Fruit fly (Drosophila melanogaster) whole organism, embryonic: ENCODE data around the gene CG4382.

Experiments
- Blimp-1 ChIP-seq: fragments of 200-800 bp; sonication (Bioruptor generic); optimal IDR thresholded peaks from 3 replicates; lab custom pipeline; 2018; ENCODE audit warnings: missing biosample characterization, missing genetic modification characterization, mild to moderate bottlenecking, moderate library complexity, missing genetic modification reagents
- Bteb2 ChIP-seq: fragments of 200-800 bp; sonication (Bioruptor generic); optimal IDR thresholded peaks from 2 replicates; lab custom pipeline; 2016; ENCODE audit warnings: missing biosample characterization, missing genetic modification characterization
- CG10431 ChIP-seq: fragments of 200-800 bp; sonication (Bioruptor generic); optimal IDR thresholded peaks from 3 replicates; lab custom pipeline; 2018; ENCODE audit warnings: missing biosample characterization, mild to moderate bottlenecking, missing genetic modification characterization
- CG10654 ChIP-seq: fragments of 200-800 bp; sonication (Bioruptor generic); optimal IDR thresholded peaks from 2 replicates; lab custom pipeline; 2016; ENCODE audit warnings: missing biosample characterization, missing genetic modification characterization
- CG11696 ChIP-seq: fragments of 200-800 bp; sonication (Bioruptor generic); IDR thresholded peaks from 2 replicates; pipeline ENCODE4 v1.3.6; 2022; ENCODE audit warnings: missing biosample characterization, missing genetic modification characterization
- CG1233 ChIP-seq: fragments of 200-800 bp; sonication (Bioruptor generic); optimal IDR thresholded peaks from 4 replicates; lab custom pipeline; 2018; ENCODE audit warnings: missing biosample characterization, mild to moderate bottlenecking, missing genetic modification characterization
- CG14710 ChIP-seq: fragments of 200-800 bp; sonication (Bioruptor generic); optimal IDR thresholded peaks from 3 replicates; lab custom pipeline; 2019; ENCODE audit warnings: missing biosample characterization, mild to moderate bottlenecking, missing genetic modification characterization, moderate library complexity
- CG1529 ChIP-seq: fragments of 200-800 bp; sonication (Bioruptor generic); optimal IDR thresholded peaks from 3 replicates; lab custom pipeline; 2018; ENCODE audit warnings: missing biosample characterization, missing genetic modification characterization
- CG18011 ChIP-seq: fragments of 200-800 bp; sonication (Bioruptor generic); optimal IDR thresholded peaks from 2 replicates; lab custom pipeline; 2017; ENCODE audit warnings: missing biosample characterization, missing genetic modification characterization, mild to moderate bottlenecking, moderate library complexity, missing genotype
- CG18476 ChIP-seq: fragments of 200-800 bp; sonication (Bioruptor generic); optimal IDR thresholded peaks from 2 replicates; lab custom pipeline; 2016; ENCODE audit warnings: missing biosample characterization, mild to moderate bottlenecking, missing genetic modification characterization
- CG2199 ChIP-seq: fragments of 200-800 bp; sonication (Bioruptor generic); IDR thresholded peaks from 3 replicates; pipeline ENCODE4 v1.3.6; 2022; ENCODE audit warnings: missing biosample characterization, missing genetic modification characterization
- CG2678 ChIP-seq: fragments of 200-800 bp; sonication (Bioruptor generic); optimal IDR thresholded peaks from 3 replicates; lab custom pipeline; 2019; ENCODE audit warnings: missing biosample characterization, mild to moderate bottlenecking, missing genetic modification characterization, moderate library complexity
- CG31365 ChIP-seq: fragments of 200-800 bp; sonication (Bioruptor generic); optimal IDR thresholded peaks from 2 replicates; lab custom pipeline; 2018; ENCODE audit warnings: missing biosample characterization, mild to moderate bottlenecking, missing genetic modification characterization
- CG32532 ChIP-seq: fragments of 200-800 bp; sonication (Bioruptor generic); IDR thresholded peaks from 2 replicates; pipeline ENCODE4 v1.3.6; 2022; ENCODE audit warnings: missing biosample characterization, missing genetic modification characterization
- CG4820 ChIP-seq: fragments of 200-800 bp; sonication (Bioruptor generic); optimal IDR thresholded peaks from 3 replicates; lab custom pipeline; 2016; ENCODE audit warnings: missing biosample characterization, missing genetic modification characterization
- CG4854 ChIP-seq: fragments of 200-800 bp; sonication (Bioruptor generic); optimal IDR thresholded peaks from 2 replicates; lab custom pipeline; 2016; ENCODE audit warnings: missing biosample characterization, missing genetic modification characterization, inconsistent platforms
- CG5180 ChIP-seq: fragments of 200-800 bp; sonication (Bioruptor generic); optimal IDR thresholded peaks from 3 replicates; lab custom pipeline; 2017; ENCODE audit warnings: missing biosample characterization, missing genetic modification characterization, mild to moderate bottlenecking, moderate library complexity, missing genetic modification reagents
- CG6175 ChIP-seq: fragments of 200-800 bp; sonication (Bioruptor generic); IDR thresholded peaks from 3 replicates; pipeline ENCODE4 v1.3.6; 2022; ENCODE audit warnings: missing biosample characterization, missing genetic modification characterization
- CG7271 ChIP-seq: fragments of 200-800 bp; sonication (Bioruptor generic); optimal IDR thresholded peaks from 2 replicates; lab custom pipeline; 2018; ENCODE audit warnings: missing biosample characterization, mild to moderate bottlenecking, missing genetic modification characterization, moderate library complexity
- CG7928 ChIP-seq: fragments of 200-800 bp; sonication (Bioruptor generic); optimal IDR thresholded peaks from 2 replicates; lab custom pipeline; 2017; ENCODE audit warnings: missing biosample characterization, mild to moderate bottlenecking, missing genetic modification characterization
- CG8281 ChIP-seq: fragments of 200-800 bp; sonication (Bioruptor generic); optimal IDR thresholded peaks from 2 replicates; lab custom pipeline; 2018; ENCODE audit warnings: missing biosample characterization, mild to moderate bottlenecking, missing genetic modification characterization, moderate library complexity
- CG9727 ChIP-seq: fragments of 200-800 bp; sonication (Bioruptor generic); optimal IDR thresholded peaks from 3 replicates; lab custom pipeline; 2017; ENCODE audit warnings: missing biosample characterization, mild to moderate bottlenecking, missing genetic modification characterization
- CG9876 ChIP-seq: fragments of 200-800 bp; sonication (Bioruptor generic); optimal IDR thresholded peaks from 2 replicates; lab custom pipeline; 2016; ENCODE audit warnings: missing biosample characterization, missing genetic modification characterization
- CoRest ChIP-seq: fragments of 200-800 bp; sonication (Bioruptor generic); optimal IDR thresholded peaks from 3 replicates; lab custom pipeline; 2018; ENCODE audit warnings: missing biosample characterization, mild to moderate bottlenecking, missing genetic modification characterization, moderate library complexity
- ERR ChIP-seq: fragments of 200-800 bp; sonication (Bioruptor generic); optimal IDR thresholded peaks from 2 replicates; lab custom pipeline; 2016; ENCODE audit warnings: missing biosample characterization, missing genetic modification characterization
- Ets97D ChIP-seq: fragments of 200-800 bp; sonication (Bioruptor generic); optimal IDR thresholded peaks from 3 replicates; lab custom pipeline; 2016; ENCODE audit warnings: missing biosample characterization, missing genetic modification characterization
- Fer2 ChIP-seq: fragments of 200-800 bp; sonication (Bioruptor generic); optimal IDR thresholded peaks from 2 replicates; lab custom pipeline; 2018; ENCODE audit warnings: missing biosample characterization, mild to moderate bottlenecking, missing genetic modification characterization, moderate library complexity
- HLH3B ChIP-seq: fragments of 200-800 bp; sonication (Bioruptor generic); IDR thresholded peaks from 2 replicates; pipeline ENCODE4 v1.3.6; 2022; ENCODE audit warnings: missing biosample characterization, missing genetic modification characterization
- Hmx ChIP-seq: fragments of 200-800 bp; sonication (Bioruptor generic); optimal IDR thresholded peaks from 2 replicates; lab custom pipeline; 2016; ENCODE audit warnings: missing biosample characterization, missing genetic modification characterization
- Lim3 ChIP-seq: fragments of 200-800 bp; sonication (Bioruptor generic); IDR thresholded peaks from 2 replicates; pipeline ENCODE4 v1.3.6; 2022; ENCODE audit warnings: missing biosample characterization, missing genetic modification characterization
- Max ChIP-seq: fragments of 200-800 bp; sonication (Bioruptor generic); optimal IDR thresholded peaks from 2 replicates; lab custom pipeline; 2016; ENCODE audit warnings: missing biosample characterization, mild to moderate bottlenecking, missing genetic modification characterization
- Nf-YA ChIP-seq: fragments of 200-800 bp; sonication (Bioruptor generic); IDR thresholded peaks from 2 replicates; pipeline ENCODE4 v1.3.6; 2022; ENCODE audit warnings: missing biosample characterization, missing genetic modification characterization
- Scr ChIP-seq: fragments of 200-800 bp; sonication (Bioruptor generic); IDR thresholded peaks from 2 replicates; pipeline ENCODE4 v1.3.6; 2022; ENCODE audit warnings: missing biosample characterization, missing genetic modification characterization; ENCODE audit not compliant: partially characterized antibody
- ash1 ChIP-seq: fragments of 200-800 bp; sonication (Bioruptor generic); optimal IDR thresholded peaks from 2 replicates; lab custom pipeline; 2018; ENCODE audit warnings: missing biosample characterization, mild to moderate bottlenecking, missing genetic modification characterization
- bsh ChIP-seq, 2 experiments: fragments of 200-800 bp; sonication (Bioruptor generic); optimal IDR thresholded peaks; 2 replicates each; lab custom pipeline; 2017 to 2018; ENCODE audit warnings: mild to moderate bottlenecking in 2 of 2, missing biosample characterization in 2 of 2, missing genetic modification characterization in 2 of 2, moderate library complexity in 1 of 2
- caup ChIP-seq: fragments of 200-800 bp; sonication (Bioruptor generic); optimal IDR thresholded peaks from 3 replicates; lab custom pipeline; 2017; ENCODE audit warnings: missing biosample characterization, mild to moderate bottlenecking, missing genetic modification characterization, moderate library complexity; ENCODE audit not compliant: severe bottlenecking
- esg ChIP-seq: fragments of 200-800 bp; sonication (Bioruptor generic); conservative IDR thresholded peaks from 2 replicates; pipeline ENCODE4 v1.3.6; 2022; ENCODE audit warnings: missing biosample characterization, missing genetic modification characterization
- lola ChIP-seq, 3 experiments: fragments of >200 bp in 2 of 3; fragments of 200-800 bp in 1 of 3; sonication (Bioruptor generic) in 1 of 3; optimal IDR thresholded peaks; 2 replicates each; lab custom pipeline; 2017 to 2019; ENCODE audit warnings: missing biosample characterization in 3 of 3, missing genetic modification characterization in 3 of 3, mild to moderate bottlenecking in 1 of 3, moderate library complexity in 1 of 3
- mam ChIP-seq: fragments of 200-800 bp; sonication (Bioruptor generic); optimal IDR thresholded peaks from 3 replicates; lab custom pipeline; 2016; ENCODE audit warnings: missing biosample characterization, missing genetic modification characterization
- nmo ChIP-seq: fragments of 200-800 bp; sonication (Bioruptor generic); optimal IDR thresholded peaks from 2 replicates; lab custom pipeline; 2018; ENCODE audit warnings: missing biosample characterization, mild to moderate bottlenecking, missing genetic modification characterization, moderate library complexity
- pnt ChIP-seq: fragments of 200-800 bp; sonication (Bioruptor generic); optimal IDR thresholded peaks from 3 replicates; lab custom pipeline; 2016; ENCODE audit warnings: missing biosample characterization, missing genetic modification characterization
- pros ChIP-seq: fragments of 200-800 bp; sonication (Bioruptor generic); optimal IDR thresholded peaks from 3 replicates; lab custom pipeline; 2019; ENCODE audit warnings: missing biosample characterization, mild to moderate bottlenecking, missing genetic modification characterization, moderate library complexity
- ro ChIP-seq: fragments of 200-800 bp; sonication (Bioruptor generic); IDR thresholded peaks from 2 replicates; pipeline ENCODE4 v1.3.6; 2022; ENCODE audit warnings: missing biosample characterization, missing genetic modification characterization
- shn ChIP-seq: fragments of 200-800 bp; sonication (Bioruptor generic); optimal IDR thresholded peaks from 3 replicates; lab custom pipeline; 2016; ENCODE audit warnings: missing biosample characterization, missing genetic modification characterization
- sna ChIP-seq: fragments of 200-800 bp; sonication (Bioruptor generic); IDR thresholded peaks from 2 replicates; pipeline ENCODE4 v1.3.6; 2022; ENCODE audit warnings: missing biosample characterization, missing genetic modification characterization; ENCODE audit not compliant: partially characterized antibody
- stc ChIP-seq: fragments of 200-800 bp; sonication (Bioruptor generic); IDR thresholded peaks from 2 replicates; pipeline ENCODE4 v1.3.6; 2022; ENCODE audit warnings: missing biosample characterization, missing genetic modification characterization
- tio ChIP-seq: fragments of 200-800 bp; sonication (Bioruptor generic); optimal IDR thresholded peaks from 2 replicates; lab custom pipeline; 2017; ENCODE audit warnings: missing biosample characterization, missing genetic modification characterization, inconsistent platforms
- tx ChIP-seq: fragments of 200-800 bp; sonication (Bioruptor generic); optimal IDR thresholded peaks from 2 replicates; lab custom pipeline; 2016; ENCODE audit warnings: missing biosample characterization, missing genetic modification characterization
- unpg ChIP-seq: fragments of 200-800 bp; sonication (Bioruptor generic); optimal IDR thresholded peaks from 3 replicates; lab custom pipeline; 2018; ENCODE audit warnings: missing biosample characterization, mild to moderate bottlenecking, missing genetic modification characterization, moderate library complexity

CG4382 gene

DNA sequence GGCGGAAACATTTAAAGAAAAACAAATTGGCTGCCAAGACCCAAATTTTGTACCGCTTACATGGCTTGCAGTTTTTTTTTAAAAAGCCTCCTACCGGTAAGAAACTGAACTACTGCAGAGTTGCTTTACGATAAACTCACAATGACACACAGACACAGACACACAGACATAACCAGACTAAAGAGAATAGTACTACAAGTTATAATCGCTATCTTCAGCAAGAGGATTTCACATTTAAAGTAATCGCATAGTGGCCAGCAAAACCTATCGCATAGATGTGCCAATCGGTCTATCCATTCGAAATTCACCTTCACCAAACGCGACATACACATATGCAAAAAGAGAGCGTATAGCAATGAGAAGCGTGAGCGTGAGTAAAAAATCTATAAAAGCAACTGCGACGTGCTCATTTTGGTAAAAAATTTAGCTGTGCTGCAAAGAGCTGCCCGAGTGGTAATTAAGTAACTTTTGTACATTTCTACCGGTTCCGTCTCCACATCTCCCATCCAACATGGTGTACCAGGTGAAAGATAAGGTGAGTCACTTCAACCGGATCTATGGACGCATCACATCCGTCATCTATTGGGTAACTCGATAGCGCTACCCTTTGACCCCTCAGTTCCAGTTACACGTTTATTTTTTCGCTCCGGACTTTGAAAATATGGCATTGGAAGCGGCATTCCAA is 12.5 kb upstream of the CG4382 start, which contains the start of gene Trx2 (continued):
- TF ChIP-seq CG1233 (no peak), caup (peak; percentile 61), shn (GFP tag; lab: Kevin White, UChicago) (no peak), CG18011 (GFP tag; lab: Kevin White, UChicago) (no peak), CG18476 (no peak), CG9727 (no peak), Nf-YA (GFP tag; lab: Robert Waterston, UW) (peak; percentile 8; the same call in 1 of the 2 replicates), CG10431 (GFP tag; lab: Kevin White, UChicago) (no peak), tx (GFP tag; lab: Kevin White, UChicago) (no peak), Max (no peak), CG32532 (peak; percentile 33; the same call in 1 of the 2 replicates), CoRest (tag; lab: Kevin White, UChicago) (no peak), Ets97D (no peak), mam (GFP tag; lab: Kevin White, UChicago) (no peak), Scr (GFP tag; lab: Robert Waterston, UW) (no peak), CG4820 (GFP tag; lab: Kevin White, UChicago) (no peak), HLH3B (GFP tag; lab: Robert Waterston, UW) (peak; percentile 5; the same call in 1 of the 2 replicates), stc (GFP tag; lab: Robert Waterston, UW) (peak; percentile 15; the same call in 1 of the 2 replicates), esg (GFP tag; lab: Robert Waterston, UW) (no peak), CG2199 (no peak), CG2678 (tag; lab: Kevin White, UChicago) (no peak), CG5180 (no peak), Blimp-1 (GFP tag; lab: Kevin White, UChicago) (no peak), CG7928 (GFP tag; lab: Kevin White, UChicago) (no peak), CG31365 (no peak), ro (GFP tag; lab: Robert Waterston, UW) (no peak), ERR (GFP tag; lab: Kevin White, UChicago) (no peak), sna (GFP tag; lab: Robert Waterston, UW) (no peak), CG9876 (GFP tag; lab: Kevin White, UChicago) (no peak), CG1529 (GFP tag; lab: Kevin White, UChicago) (peak; percentile 16), Bteb2 (no peak), CG11696 (GFP tag; lab: Robert Waterston, UW) (no peak), CG10654 (GFP tag; lab: Kevin White, UChicago) (no peak), CG6175 (GFP tag; lab: Robert Waterston, UW) (no peak), bsh (GFP tag; optimal IDR thresholded peaks at IDR 0.05; lab: Kevin White, UChicago) (no peak), lola (GFP tag; optimal IDR thresholded peaks at IDR 0.05; lab: Kevin White, UChicago) (peak in 1 of 3 experiments; percentile 31), nmo (GFP tag; lab: Kevin White, UChicago) (no peak), unpg (GFP tag; lab: Kevin White, UChicago) (peak; percentile 16), CG7271 (tag; lab: Kevin White, UChicago) (no peak), CG4854 (GFP tag; lab: Kevin White, UChicago) (no peak), Hmx (GFP tag; lab: Kevin White, UChicago) (no peak), pnt (GFP tag; lab: Kevin White, UChicago) (no peak), Lim3 (GFP tag; lab: Robert Waterston, UW) (no peak), ash1 (GFP tag; lab: Kevin White, UChicago) (no peak), pros (no peak), Fer2 (tag; lab: Kevin White, UChicago) (no peak), CG14710 (no peak), tio (no peak), CG8281 (no peak)
